Worm (Caenorhabditis elegans) whole organism, young adult: ENCODE results near the gene zer-1.

Source experiments
- B0336.3 ChIP-seq: fragments of 200-800 bp; sonication (Bioruptor generic); IDR thresholded peaks from 2 replicates; pipeline ENCODE4 v1.3.6; 2022; ENCODE audit warnings: missing genetic modification characterization, missing compliant biosample characterization
- T26A5.8 ChIP-seq: sonication (generic microtip); optimal IDR thresholded peaks from 2 replicates; lab custom pipeline; 2016; ENCODE audit warnings: missing genetic modification characterization, missing compliant biosample characterization
- akir-1 ChIP-seq: fragments of 200-800 bp; sonication (Bioruptor generic); optimal IDR thresholded peaks from 2 replicates; lab custom pipeline; 2018; ENCODE audit warnings: mild to moderate bottlenecking, missing genetic modification characterization, moderate library complexity, missing compliant biosample characterization
- cebp-1 ChIP-seq, 2 experiments: fragments of 200-800 bp in 1 of 2; sonication (Bioruptor generic) in 1 of 2; sonication (generic microtip) in 1 of 2; IDR thresholded peaks in 1 of 2; optimal IDR thresholded peaks in 1 of 2; 2 replicates each; pipeline versions ENCODE4 v1.3.6 to Lab custom; 2017 to 2022; ENCODE audit warnings: missing compliant biosample characterization in 2 of 2, missing genetic modification characterization in 2 of 2, mild to moderate bottlenecking in 1 of 2, missing genetic modification reagents in 1 of 2, moderate library complexity in 1 of 2
- him-1 ChIP-seq: sonication (generic microtip); optimal IDR thresholded peaks from 2 replicates; lab custom pipeline; 2016; ENCODE audit warnings: missing genotype, missing genetic modification reagents, missing genetic modification characterization, missing compliant biosample characterization
- madf-10 ChIP-seq: sonication (generic microtip); optimal IDR thresholded peaks from 2 replicates; lab custom pipeline; 2016; ENCODE audit warnings: mild to moderate bottlenecking, missing genetic modification characterization, missing compliant biosample characterization
- nhr-80 ChIP-seq: sonication (generic microtip); optimal IDR thresholded peaks from 2 replicates; lab custom pipeline; 2016; ENCODE audit warnings: missing genetic modification characterization, missing compliant biosample characterization
- sdz-38 ChIP-seq: sonication (generic microtip); optimal IDR thresholded peaks from 2 replicates; lab custom pipeline; 2016; ENCODE audit warnings: missing genotype, missing genetic modification characterization, missing compliant biosample characterization
- ztf-26 ChIP-seq: sonication (generic microtip); optimal IDR thresholded peaks from 2 replicates; lab custom pipeline; 2017; ENCODE audit warnings: missing genetic modification characterization, missing compliant biosample characterization

zer-1 gene

DNA sequence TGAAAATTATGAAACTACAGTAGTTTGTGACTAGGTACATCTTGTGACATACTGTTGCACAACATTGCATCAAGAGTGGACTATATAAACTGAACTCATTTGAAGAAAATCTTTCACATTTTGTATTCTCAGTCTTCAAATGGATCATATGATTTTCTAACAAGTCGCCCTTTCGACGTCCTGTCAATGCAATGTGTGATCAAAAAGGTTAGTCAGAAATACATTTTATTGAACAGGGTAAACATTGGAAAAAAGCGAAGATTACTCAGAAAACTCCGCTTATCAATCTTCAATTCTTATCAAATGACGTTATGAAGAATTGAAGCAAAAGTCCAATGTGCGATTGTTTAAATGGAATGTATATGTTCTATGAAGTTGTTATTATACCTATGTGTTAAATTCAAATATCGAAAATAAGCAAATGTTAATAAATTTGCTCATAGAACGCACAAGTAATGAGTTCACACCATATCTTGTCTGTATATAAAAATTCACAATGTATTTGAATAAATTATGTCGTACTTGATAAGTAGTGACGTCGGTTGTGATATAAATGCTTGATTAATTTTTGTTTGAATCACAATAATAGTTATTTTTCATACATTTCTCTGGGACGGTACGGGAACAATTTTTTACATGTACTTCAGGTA lies 53.6 kb downstream of the zer-1 start, which contains the start of gene zip-2 (continued):
- TF ChIP-seq ztf-26 (tag; lab: Kevin White, UChicago) (no peak), him-1 (tag; lab: Kevin White, UChicago) (no peak), madf-10 (tag; lab: Kevin White, UChicago) (peak; percentile 27)

DNA sequence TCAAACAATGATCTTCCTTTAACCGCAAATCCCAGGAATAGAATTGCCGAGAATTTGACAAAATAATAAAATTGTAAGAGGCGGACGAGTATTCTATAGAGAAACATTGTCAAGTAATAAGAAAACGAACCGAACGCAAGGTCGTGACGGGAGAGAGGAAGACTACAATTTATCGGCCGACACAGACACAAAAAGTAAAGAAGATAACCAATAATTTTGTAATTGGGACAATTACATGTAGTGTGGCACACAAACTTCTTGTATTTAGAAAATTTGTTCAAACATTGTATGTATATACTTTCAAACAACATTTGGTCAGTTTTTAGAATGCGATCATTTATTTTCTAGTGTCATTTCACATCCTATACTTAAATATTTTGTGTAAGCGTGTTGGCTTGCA lies 54.6 kb downstream of the zer-1 start, which contains the start of gene ceeh-1:
TSS of gene ceeh-1 (minus strand) at position 317 of the 400 bp plus-strand sequence.
- TF ChIP-seq akir-1 (GFP tag; lab: Kevin White, UChicago) = no peak
- TF ChIP-seq T26A5.8 (tag; lab: Kevin White, UChicago) = no peak
- 0 out of 2 replicates have a peak, but pooled peaks have one; percentile 13 for TF ChIP-seq B0336.3
- no peak for TF ChIP-seq sdz-38 (tag; lab: Kevin White, UChicago)
- peak; percentile 20 for TF ChIP-seq nhr-80 (tag; lab: Kevin White, UChicago)
- TF ChIP-seq cebp-1 (GFP tag; IDR thresholded peaks at IDR 0.05; lab: Robert Waterston, UW) = no peak
- TF ChIP-seq cebp-1 (tag; optimal IDR thresholded peaks at IDR 0.05; lab: Kevin White, UChicago) = peak; percentile 7
